Fruit fly (Drosophila melanogaster) whole organism, adult: ENCODE results near the gene Nepl3.

Source experiments
- CG11617 ChIP-seq: fragments of 200-800 bp; sonication (Bioruptor generic); optimal IDR thresholded peaks from 2 replicates; lab custom pipeline; 2017; ENCODE audit warnings: mild to moderate bottlenecking, missing biosample characterization, missing genetic modification reagents, missing genetic modification characterization
- CG12768 ChIP-seq: fragments of 200-800 bp; sonication (Bioruptor generic); optimal IDR thresholded peaks from 2 replicates; lab custom pipeline; 2017; ENCODE audit warnings: missing biosample characterization, missing genetic modification characterization, mild to moderate bottlenecking, moderate library complexity, missing genetic modification reagents
- CG14711 ChIP-seq: fragments of 200-800 bp; sonication (Bioruptor generic); optimal IDR thresholded peaks from 2 replicates; lab custom pipeline; 2018; ENCODE audit warnings: missing biosample characterization, mild to moderate bottlenecking, missing genetic modification characterization, moderate library complexity
- CG1620 ChIP-seq: fragments of 200-800 bp; sonication (Bioruptor generic); optimal IDR thresholded peaks from 2 replicates; lab custom pipeline; 2016; ENCODE audit warnings: missing biosample characterization, missing genetic modification characterization
- CG33017 ChIP-seq: fragments of 200-800 bp; sonication (Bioruptor generic); optimal IDR thresholded peaks from 2 replicates; lab custom pipeline; 2018; ENCODE audit warnings: missing biosample characterization, mild to moderate bottlenecking, missing genetic modification characterization, moderate library complexity
- CG5204 ChIP-seq: fragments of 200-800 bp; sonication (Bioruptor generic); optimal IDR thresholded peaks from 2 replicates; lab custom pipeline; 2016; ENCODE audit warnings: missing biosample characterization, missing genetic modification characterization
- CG7045 ChIP-seq: fragments of 200-800 bp; sonication (Bioruptor generic); optimal IDR thresholded peaks from 2 replicates; lab custom pipeline; 2017; ENCODE audit warnings: missing biosample characterization, mild to moderate bottlenecking, missing genetic modification characterization
- CG7101 ChIP-seq: fragments of 200-800 bp; sonication (Bioruptor generic); optimal IDR thresholded peaks from 2 replicates; lab custom pipeline; 2018; ENCODE audit warnings: missing biosample characterization, mild to moderate bottlenecking, missing genetic modification characterization, moderate library complexity
- Clk ChIP-seq: fragments of 200-800 bp; sonication (Bioruptor generic); optimal IDR thresholded peaks from 2 replicates; lab custom pipeline; 2017; ENCODE audit warnings: missing biosample characterization, missing genetic modification characterization
- Crg-1 ChIP-seq: fragments of 200-800 bp; sonication (Bioruptor generic); optimal IDR thresholded peaks from 2 replicates; lab custom pipeline; 2016; ENCODE audit warnings: missing biosample characterization, missing genetic modification characterization
- Hr96 ChIP-seq: fragments of 200-800 bp; sonication (Bioruptor generic); optimal IDR thresholded peaks from 2 replicates; lab custom pipeline; 2016; ENCODE audit warnings: missing biosample characterization, missing genetic modification characterization
- Mnt ChIP-seq: fragments of 200-800 bp; sonication (Bioruptor generic); optimal IDR thresholded peaks from 2 replicates; lab custom pipeline; 2016; ENCODE audit warnings: missing biosample characterization, mild to moderate bottlenecking, missing genetic modification characterization
- bab1 ChIP-seq: fragments of 200-800 bp; sonication (Bioruptor generic); optimal IDR thresholded peaks from 3 replicates; lab custom pipeline; 2019; ENCODE audit warnings: missing biosample characterization, mild to moderate bottlenecking, missing genetic modification characterization, moderate library complexity
- cic ChIP-seq: fragments of 200-800 bp; sonication (Bioruptor generic); optimal IDR thresholded peaks from 2 replicates; lab custom pipeline; 2017; ENCODE audit warnings: missing biosample characterization, mild to moderate bottlenecking, missing genetic modification characterization, moderate library complexity
- cnc ChIP-seq, 2 experiments: fragments of >200 bp; optimal IDR thresholded peaks; 2 replicates each; lab custom pipeline; 2017
- kay ChIP-seq: fragments of 200-800 bp; sonication (Bioruptor generic); peaks from one replicate; lab custom pipeline; 2016; ENCODE audit warnings: missing biosample characterization, missing genetic modification characterization, borderline replicate concordance
- ovo ChIP-seq: fragments of 200-800 bp; sonication (Bioruptor generic); optimal IDR thresholded peaks from 2 replicates; lab custom pipeline; 2016; ENCODE audit warnings: missing biosample characterization, missing genetic modification characterization
- pad ChIP-seq: fragments of 200-800 bp; sonication (Bioruptor generic); optimal IDR thresholded peaks from 3 replicates; lab custom pipeline; 2017; ENCODE audit warnings: missing biosample characterization, missing genetic modification characterization, mild to moderate bottlenecking, moderate library complexity, missing genetic modification reagents
- tj ChIP-seq: fragments of 200-800 bp; sonication (Bioruptor generic); optimal IDR thresholded peaks from 3 replicates; lab custom pipeline; 2017; ENCODE audit warnings: missing biosample characterization, mild to moderate bottlenecking, missing genetic modification characterization, moderate library complexity
- toe ChIP-seq: fragments of 200-800 bp; sonication (Bioruptor generic); optimal IDR thresholded peaks from 2 replicates; lab custom pipeline; 2016; ENCODE audit warnings: missing biosample characterization, missing genetic modification characterization

The Nepl3 gene

DNA sequence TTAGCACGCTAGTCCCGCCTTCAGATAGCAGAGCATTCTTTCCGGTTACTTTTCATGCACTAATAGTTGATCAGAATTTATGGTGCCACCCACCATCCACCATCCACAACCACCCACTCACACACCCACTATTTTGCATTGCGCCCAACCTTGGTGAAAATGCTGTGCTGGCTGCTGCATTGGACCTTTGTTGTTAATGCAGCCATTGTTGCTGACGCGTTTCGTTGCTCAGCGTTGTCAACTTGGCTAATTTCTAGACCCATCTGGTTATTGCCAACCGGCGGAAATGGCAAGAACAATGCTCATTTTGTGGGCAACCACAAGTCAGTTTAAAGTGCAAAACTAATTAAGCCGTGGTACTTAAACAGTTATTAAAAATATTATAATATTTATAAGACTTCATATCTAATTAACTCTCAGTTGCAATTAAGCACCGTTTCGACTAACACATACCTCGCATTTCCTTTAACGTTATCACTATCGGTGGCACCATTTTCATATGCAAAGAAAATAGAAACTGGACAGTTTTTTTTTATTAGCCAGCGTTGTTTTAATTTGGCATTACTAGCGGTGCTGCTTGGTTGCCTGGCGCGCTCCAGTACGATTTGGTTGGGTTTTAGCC, 30.7 kb upstream of the Nepl3 start:
- TF ChIP-seq tj (peak; percentile 91), Mnt (GFP tag; lab: Kevin White, UChicago) (no peak)

DNA sequence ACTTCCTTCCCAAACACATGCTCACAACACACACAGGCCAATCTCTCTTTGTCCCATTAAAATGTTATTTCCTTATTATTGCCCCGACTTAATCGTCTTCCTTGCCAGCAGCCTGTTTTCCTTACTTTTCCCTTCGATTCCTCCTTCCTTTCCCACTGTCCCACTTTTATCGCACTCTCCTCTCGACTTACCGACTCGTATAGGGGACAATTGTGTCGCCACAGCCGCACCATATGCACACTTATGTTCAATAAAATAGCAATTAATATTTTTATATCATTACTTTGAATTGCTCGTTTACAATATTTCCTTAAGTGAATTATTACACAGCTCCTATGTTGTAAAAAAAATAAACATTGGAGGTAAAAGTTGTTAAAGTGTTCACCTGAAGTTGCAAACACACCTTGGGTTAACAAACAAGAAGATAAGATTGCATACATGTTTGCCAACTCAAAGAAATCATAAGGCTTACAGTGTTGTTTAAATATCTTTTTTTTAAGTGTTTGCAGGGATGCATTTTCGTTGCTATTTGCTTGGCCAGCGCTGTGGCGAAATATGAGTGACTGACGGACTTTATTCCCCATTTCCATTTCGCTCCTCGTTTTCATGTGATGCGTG, 29.0 kb upstream of the Nepl3 start:
- TF ChIP-seq CG33017 (tag; lab: Kevin White, UChicago) (no peak), CG11617 (peak; percentile 35), bab1 (GFP tag; lab: Kevin White, UChicago) (peak; percentile 74), ovo (GFP tag; lab: Kevin White, UChicago) (no peak), Clk (GFP tag; lab: Kevin White, UChicago) (no peak), kay (peak; percentile 24), CG7045 (no peak), tj (peak; percentile 9), CG1620 (GFP tag; lab: Kevin White, UChicago) (no peak), Crg-1 (peak; percentile 30), cnc (optimal IDR thresholded peaks at IDR 0.05; lab: Kevin White, UChicago) (no peak), cic (GFP tag; lab: Kevin White, UChicago) (no peak), CG5204 (GFP tag; lab: Kevin White, UChicago) (no peak), CG7101 (tag; lab: Kevin White, UChicago) (peak; percentile 47), Mnt (GFP tag; lab: Kevin White, UChicago) (no peak), CG14711 (tag; lab: Kevin White, UChicago) (peak; percentile 49), toe (no peak), pad (peak; percentile 25), Hr96 (GFP tag; lab: Kevin White, UChicago) (peak; percentile 35), CG12768 (GFP tag; lab: Kevin White, UChicago) (no peak)

- TF ChIP-seq CG7101 (tag; lab: Kevin White, UChicago) (no peak), bab1 (GFP tag; lab: Kevin White, UChicago) (peak; percentile 46), Mnt (GFP tag; lab: Kevin White, UChicago) (no peak), Clk (GFP tag; lab: Kevin White, UChicago) (no peak), CG11617 (no peak), pad (no peak)
Observed at dm6 chr2L:5085561-5085960, 27.5 kb upstream of the Nepl3 start.

DNA sequence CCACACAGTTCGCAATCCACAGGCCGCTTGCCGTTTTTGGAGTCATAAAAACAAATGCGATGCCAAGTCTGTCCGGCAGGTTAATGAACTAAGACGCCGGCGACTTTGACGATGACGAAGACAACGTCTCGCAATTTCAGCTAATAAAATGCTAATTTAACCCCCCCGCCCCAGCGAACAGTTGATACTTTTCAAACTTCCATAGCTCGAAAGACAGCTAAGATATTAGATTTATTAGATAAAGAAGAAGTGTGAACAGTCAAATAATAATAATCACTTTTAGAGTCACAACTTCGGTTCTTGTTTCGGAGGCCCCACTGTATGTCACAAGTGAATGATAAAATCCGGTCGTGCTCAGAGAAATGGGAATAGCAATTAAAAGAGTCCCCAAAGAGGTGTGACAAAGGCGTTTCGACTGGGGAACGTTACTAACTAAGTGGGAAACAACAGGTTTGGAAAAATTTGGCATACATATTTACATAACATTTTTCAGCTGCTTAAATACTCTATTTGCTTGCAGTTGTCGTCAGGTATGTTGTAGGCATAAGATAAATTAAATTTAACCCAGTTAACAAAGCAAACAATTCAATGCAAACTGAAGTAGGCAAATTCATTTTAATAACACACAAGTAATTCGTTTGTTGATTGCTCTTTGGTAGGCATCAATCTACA, 26.7 kb upstream of the Nepl3 start:
- TF ChIP-seq tj, result no peak
- no peak for TF ChIP-seq Mnt (GFP tag; lab: Kevin White, UChicago)
- peak; percentile 3 for TF ChIP-seq kay
- TF ChIP-seq CG7101 (tag; lab: Kevin White, UChicago), result no peak

dm6 chr2L:5080225-5080867, 22.3 kb upstream of the Nepl3 start:
- no peak for TF ChIP-seq Hr96 (GFP tag; lab: Kevin White, UChicago)
- peak; percentile 48 for TF ChIP-seq CG14711 (tag; lab: Kevin White, UChicago)
- TF ChIP-seq ovo (GFP tag; lab: Kevin White, UChicago), result peak; percentile 85
- TF ChIP-seq cic (GFP tag; lab: Kevin White, UChicago), result no peak
- TF ChIP-seq kay, result peak; percentile 9
- TF ChIP-seq Crg-1, result no peak
- no peak for TF ChIP-seq CG5204 (GFP tag; lab: Kevin White, UChicago)
- TF ChIP-seq CG1620 (GFP tag; lab: Kevin White, UChicago), result no peak
- TF ChIP-seq cnc (optimal IDR thresholded peaks at IDR 0.05; lab: Kevin White, UChicago), result no peak
- TF ChIP-seq tj, result no peak
- peak; percentile 70 for TF ChIP-seq pad
- no peak for TF ChIP-seq CG11617
- no peak for TF ChIP-seq CG12768 (GFP tag; lab: Kevin White, UChicago)
- TF ChIP-seq CG7045, result peak; percentile 26
- no peak for TF ChIP-seq Clk (GFP tag; lab: Kevin White, UChicago)

- no peak for TF ChIP-seq tj
Observed at dm6 chr2L:5079200-5079599, 21.2 kb upstream of the Nepl3 start.

- TF ChIP-seq kay (peak; percentile 64), tj (peak; percentile 2), ovo (GFP tag; lab: Kevin White, UChicago) (no peak)
Observed at dm6 chr2L:5072357-5072756, 14.3 kb upstream of the Nepl3 start.
